Fruit fly (Drosophila melanogaster) whole organism, embryonic: Measurements from ENCODE around the gene CG8135.

ENCODE experiments used
- Asciz ChIP-seq: fragments of 200-800 bp; sonication (Bioruptor generic); optimal IDR thresholded peaks from 2 replicates; lab custom pipeline; 2017; ENCODE audit warnings: missing biosample characterization, mild to moderate bottlenecking, missing genetic modification characterization, missing genetic modification reagents
- Awh ChIP-seq: fragments of 200-800 bp; sonication (Bioruptor generic); IDR thresholded peaks from 2 replicates; pipeline ENCODE4, ENCODE4 v1.3.6; 2022; ENCODE audit warnings: missing biosample characterization, missing genetic modification characterization
- BEAF-32 ChIP-seq: fragments of 200-800 bp; sonication (Bioruptor generic); optimal IDR thresholded peaks from 3 replicates; lab custom pipeline; 2017; ENCODE audit warnings: missing biosample characterization, missing genetic modification characterization, mild to moderate bottlenecking, moderate library complexity, missing genetic modification reagents
- Bdp1 ChIP-seq: fragments of 200-800 bp; sonication (Bioruptor generic); optimal IDR thresholded peaks from 3 replicates; lab custom pipeline; 2016; ENCODE audit warnings: missing biosample characterization, missing genetic modification characterization
- BtbVII ChIP-seq: fragments of 200-800 bp; sonication (Bioruptor generic); optimal IDR thresholded peaks from 3 replicates; lab custom pipeline; 2017; ENCODE audit warnings: missing biosample characterization, mild to moderate bottlenecking, missing genetic modification characterization
- CG11696 ChIP-seq: fragments of 200-800 bp; sonication (Bioruptor generic); IDR thresholded peaks from 2 replicates; pipeline ENCODE4 v1.3.6; 2022; ENCODE audit warnings: missing biosample characterization, missing genetic modification characterization
- CG14441 ChIP-seq: fragments of 200-800 bp; sonication (Bioruptor generic); IDR thresholded peaks from 2 replicates; pipeline ENCODE4 v1.3.6; 2022; ENCODE audit warnings: missing biosample characterization, missing genetic modification characterization
- CG14860 ChIP-seq: fragments of 200-800 bp; sonication (Bioruptor generic); IDR thresholded peaks from 3 replicates; pipeline ENCODE4 v1.3.6; 2022; ENCODE audit warnings: missing biosample characterization, missing genetic modification characterization; ENCODE audit not compliant: partially characterized antibody
- CG15011 ChIP-seq: fragments of 200-800 bp; sonication (Bioruptor generic); optimal IDR thresholded peaks from 3 replicates; lab custom pipeline; 2018; ENCODE audit warnings: missing biosample characterization, mild to moderate bottlenecking, missing genetic modification characterization
- CG15479 ChIP-seq: fragments of 200-800 bp; sonication (Bioruptor generic); optimal IDR thresholded peaks from 3 replicates; lab custom pipeline; 2019; ENCODE audit warnings: missing biosample characterization, mild to moderate bottlenecking, missing genetic modification characterization, moderate library complexity
- CG15514 ChIP-seq: fragments of 200-800 bp; sonication (Bioruptor generic); optimal IDR thresholded peaks from 3 replicates; lab custom pipeline; 2017; ENCODE audit warnings: missing biosample characterization, missing genetic modification characterization, mild to moderate bottlenecking, moderate library complexity, missing genetic modification reagents
- CG15696 ChIP-seq: fragments of 200-800 bp; sonication (Bioruptor generic); optimal IDR thresholded peaks from 2 replicates; lab custom pipeline; 2019; ENCODE audit warnings: missing biosample characterization, mild to moderate bottlenecking, missing genetic modification characterization, moderate library complexity
- CG30431 ChIP-seq: fragments of 200-800 bp; sonication (Bioruptor generic); optimal IDR thresholded peaks from 2 replicates; lab custom pipeline; 2017; ENCODE audit warnings: missing biosample characterization, missing genetic modification characterization
- CG32772 ChIP-seq: fragments of 200-800 bp; sonication (Bioruptor generic); IDR thresholded peaks from 2 replicates; pipeline ENCODE4 v1.3.6; 2022; ENCODE audit warnings: missing biosample characterization, missing genetic modification characterization
- CG3726 ChIP-seq: fragments of 200-800 bp; sonication (Bioruptor generic); IDR thresholded peaks from 3 replicates; pipeline ENCODE4, ENCODE4 v1.3.6; 2022; ENCODE audit warnings: missing biosample characterization, missing genetic modification characterization
- CG4404 ChIP-seq: fragments of 200-800 bp; sonication (Bioruptor generic); IDR thresholded peaks from 2 replicates; pipeline ENCODE4 v1.3.6; 2022; ENCODE audit warnings: missing biosample characterization, missing genetic modification characterization
- CG4424 ChIP-seq: fragments of 200-800 bp; sonication (Bioruptor generic); optimal IDR thresholded peaks from 3 replicates; lab custom pipeline; 2016; ENCODE audit warnings: missing biosample characterization, missing genetic modification characterization
- CG4820 ChIP-seq: fragments of 200-800 bp; sonication (Bioruptor generic); optimal IDR thresholded peaks from 3 replicates; lab custom pipeline; 2016; ENCODE audit warnings: missing biosample characterization, missing genetic modification characterization
- CG8281 ChIP-seq: fragments of 200-800 bp; sonication (Bioruptor generic); optimal IDR thresholded peaks from 2 replicates; lab custom pipeline; 2018; ENCODE audit warnings: missing biosample characterization, mild to moderate bottlenecking, missing genetic modification characterization, moderate library complexity
- CG8765 ChIP-seq: fragments of 200-800 bp; sonication (Bioruptor generic); IDR thresholded peaks from 2 replicates; pipeline ENCODE4 v1.3.6; 2022; ENCODE audit warnings: missing biosample characterization, missing genetic modification characterization
- CG9215 ChIP-seq: fragments of 200-800 bp; sonication (Bioruptor generic); IDR thresholded peaks from 2 replicates; pipeline ENCODE4 v1.3.6; 2022; ENCODE audit warnings: missing biosample characterization, missing genetic modification characterization
- CG9797 ChIP-seq: fragments of 200-800 bp; sonication (Bioruptor generic); optimal IDR thresholded peaks from 3 replicates; lab custom pipeline; 2018; ENCODE audit warnings: missing biosample characterization, mild to moderate bottlenecking, missing genetic modification characterization
- Deaf1 ChIP-seq: fragments of 200-800 bp; optimal IDR thresholded peaks from 3 replicates; lab custom pipeline; 2019; ENCODE audit warnings: missing biosample characterization, mild to moderate bottlenecking, missing genetic modification characterization, moderate library complexity
- Dip2 ChIP-seq: fragments of 200-800 bp; sonication (Bioruptor generic); IDR thresholded peaks from 2 replicates; pipeline ENCODE4 v1.3.6; 2022; ENCODE audit warnings: missing biosample characterization, missing genetic modification characterization
- Dll ChIP-seq: fragments of 200-800 bp; sonication (Bioruptor generic); IDR thresholded peaks from 4 replicates; pipeline ENCODE4 v1.3.6; 2022; ENCODE audit warnings: missing biosample characterization, missing genetic modification characterization; ENCODE audit not compliant: partially characterized antibody
- Drgx ChIP-seq: fragments of 200-800 bp; sonication (Bioruptor generic); IDR thresholded peaks from 2 replicates; pipeline ENCODE4 v1.3.6; 2022; ENCODE audit warnings: missing biosample characterization, missing genetic modification characterization
- Ets65A ChIP-seq: fragments of 200-800 bp; sonication (Bioruptor generic); peaks from one replicate; lab custom pipeline; 2016; ENCODE audit warnings: missing biosample characterization, missing genetic modification characterization
- Gsc ChIP-seq: fragments of 200-800 bp; sonication (Bioruptor generic); IDR thresholded peaks from 2 replicates; pipeline ENCODE4 v1.3.6; 2022; ENCODE audit warnings: missing biosample characterization, missing genetic modification characterization
- HLH54F ChIP-seq: fragments of 200-800 bp; sonication (Bioruptor generic); optimal IDR thresholded peaks from 3 replicates; lab custom pipeline; 2016; ENCODE audit warnings: missing biosample characterization, missing genetic modification characterization
- HmgZ ChIP-seq: fragments of 200-800 bp; sonication (Bioruptor generic); optimal IDR thresholded peaks from 2 replicates; lab custom pipeline; 2018; ENCODE audit warnings: missing biosample characterization, mild to moderate bottlenecking, missing genetic modification characterization
- Meics ChIP-seq: fragments of 200-800 bp; sonication (Bioruptor generic); optimal IDR thresholded peaks from 2 replicates; lab custom pipeline; 2017; ENCODE audit warnings: missing biosample characterization, mild to moderate bottlenecking, missing genetic modification characterization
- Mrtf ChIP-seq: fragments of 200-800 bp; sonication (Bioruptor generic); IDR thresholded peaks from 3 replicates; pipeline ENCODE4 v1.3.6; 2022; ENCODE audit warnings: missing biosample characterization, missing genetic modification characterization
- NC2α ChIP-seq: fragments of 200-800 bp; sonication (Bioruptor generic); optimal IDR thresholded peaks from 2 replicates; lab custom pipeline; 2016; ENCODE audit warnings: missing biosample characterization, missing genetic modification characterization
- NK7.1 ChIP-seq: fragments of 200-800 bp; sonication (Bioruptor generic); optimal IDR thresholded peaks from 3 replicates; lab custom pipeline; 2016; ENCODE audit warnings: missing biosample characterization, missing genetic modification characterization
- Neu2 ChIP-seq: fragments of 200-800 bp; sonication (Bioruptor generic); optimal IDR thresholded peaks from 3 replicates; lab custom pipeline; 2016; ENCODE audit warnings: missing biosample characterization, missing genetic modification characterization, borderline replicate concordance
- Rx ChIP-seq: fragments of 200-800 bp; sonication (Bioruptor generic); IDR thresholded peaks from 2 replicates; pipeline ENCODE4 v1.3.6; 2022; ENCODE audit warnings: missing biosample characterization, missing genetic modification characterization
- abd-A ChIP-seq: fragments of 200-800 bp; sonication (Bioruptor generic); optimal IDR thresholded peaks from 3 replicates; lab custom pipeline; 2019; ENCODE audit warnings: missing biosample characterization, mild to moderate bottlenecking, missing genetic modification characterization, moderate library complexity
- cato ChIP-seq: fragments of 200-800 bp; sonication (Bioruptor generic); optimal IDR thresholded peaks from 2 replicates; lab custom pipeline; 2016; ENCODE audit warnings: missing biosample characterization, missing genetic modification characterization, borderline replicate concordance
- dmrt11E ChIP-seq: fragments of 200-800 bp; sonication (Bioruptor generic); optimal IDR thresholded peaks from 3 replicates; lab custom pipeline; 2018; ENCODE audit warnings: missing biosample characterization, mild to moderate bottlenecking, missing genetic modification characterization, moderate library complexity
- esg ChIP-seq: fragments of 200-800 bp; sonication (Bioruptor generic); conservative IDR thresholded peaks from 2 replicates; pipeline ENCODE4 v1.3.6; 2022; ENCODE audit warnings: missing biosample characterization, missing genetic modification characterization
- exex ChIP-seq: fragments of 200-800 bp; sonication (Bioruptor generic); optimal IDR thresholded peaks from 4 replicates; lab custom pipeline; 2018; ENCODE audit warnings: missing biosample characterization, mild to moderate bottlenecking, missing genetic modification characterization, moderate library complexity
- gce ChIP-seq: fragments of 200-800 bp; sonication (Bioruptor generic); IDR thresholded peaks from 3 replicates; pipeline ENCODE4 v1.3.6; 2022; ENCODE audit warnings: missing biosample characterization, missing genetic modification characterization
- p53 ChIP-seq: fragments of 200-800 bp; sonication (Bioruptor generic); optimal IDR thresholded peaks from 2 replicates; lab custom pipeline; 2016; ENCODE audit warnings: missing biosample characterization, missing genetic modification characterization
- pita ChIP-seq: fragments of 200-800 bp; sonication (Bioruptor generic); optimal IDR thresholded peaks from 2 replicates; lab custom pipeline; 2017; ENCODE audit warnings: missing biosample characterization, mild to moderate bottlenecking, missing genetic modification characterization
- sna ChIP-seq: fragments of 200-800 bp; sonication (Bioruptor generic); IDR thresholded peaks from 2 replicates; pipeline ENCODE4 v1.3.6; 2022; ENCODE audit warnings: missing biosample characterization, missing genetic modification characterization; ENCODE audit not compliant: partially characterized antibody
- sug ChIP-seq: fragments of 200-800 bp; optimal IDR thresholded peaks from 2 replicates; lab custom pipeline; 2019; ENCODE audit warnings: missing biosample characterization, mild to moderate bottlenecking, missing genetic modification characterization, moderate library complexity
- tio ChIP-seq: fragments of 200-800 bp; sonication (Bioruptor generic); optimal IDR thresholded peaks from 2 replicates; lab custom pipeline; 2017; ENCODE audit warnings: missing biosample characterization, missing genetic modification characterization, inconsistent platforms
- tna ChIP-seq: fragments of 200-800 bp; sonication (Bioruptor generic); IDR thresholded peaks from 2 replicates; pipeline ENCODE4 v1.3.6; 2022; ENCODE audit warnings: missing biosample characterization, missing genetic modification characterization; ENCODE audit not compliant: partially characterized antibody

Gene CG8135

DNA sequence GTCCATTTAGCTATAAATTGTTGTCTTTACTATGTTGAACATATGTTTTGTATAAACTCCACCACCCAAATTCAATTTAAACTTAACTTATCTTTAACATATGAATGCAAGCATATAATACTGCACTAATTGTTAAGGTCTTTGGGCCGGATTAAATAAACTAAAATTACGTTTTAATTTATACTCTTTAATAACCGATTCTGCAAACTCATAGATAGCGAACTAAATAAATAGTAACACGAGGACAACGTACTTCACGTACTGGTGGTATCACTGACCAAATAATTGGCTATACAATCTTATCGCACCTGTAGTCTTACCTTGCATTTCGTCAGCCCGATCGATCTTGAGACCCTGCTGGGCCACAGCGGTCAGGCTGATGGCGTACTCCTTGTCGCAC, 11.8 kb upstream of the CG8135 start (continued):
- no peak for TF ChIP-seq Gsc (GFP tag; lab: Robert Waterston, UW)
- peak; percentile 53 for TF ChIP-seq exex (tag; lab: Kevin White, UChicago)

DNA sequence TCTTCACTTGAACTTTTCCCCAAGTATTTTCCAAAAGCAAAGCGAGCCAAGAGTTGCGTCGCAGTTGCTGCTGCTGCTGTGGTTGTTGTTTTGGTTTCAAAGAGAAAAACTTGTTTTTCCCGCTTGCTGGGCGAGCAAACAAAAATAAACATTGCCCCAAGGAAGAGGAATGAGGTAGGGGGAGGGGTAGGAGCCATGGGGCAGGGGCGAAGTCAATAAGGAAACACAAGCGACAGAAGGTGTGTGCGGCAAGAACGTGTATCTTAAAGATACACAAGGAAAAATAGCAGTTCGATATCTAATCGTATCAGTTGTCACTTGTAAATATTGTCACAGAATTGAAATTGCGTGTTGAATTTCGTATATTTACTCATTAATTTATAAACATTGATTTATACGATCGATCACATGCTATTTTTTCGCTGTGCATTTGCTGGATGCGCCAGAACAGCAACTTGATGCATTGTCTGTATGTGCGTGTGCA, 10.6 kb upstream of the CG8135 start:
- TF ChIP-seq tna (GFP tag; lab: Robert Waterston, UW) (no peak), NC2α (GFP tag; lab: Kevin White, UChicago) (peak; percentile 33), Bdp1 (GFP tag; lab: Kevin White, UChicago) (peak; percentile 33), CG30431 (GFP tag; lab: Kevin White, UChicago) (peak; percentile 29), dmrt11E (tag; lab: Kevin White, UChicago) (peak; percentile 91), HmgZ (tag; lab: Kevin White, UChicago) (peak; percentile 48), tio (GFP tag; lab: Kevin White, UChicago) (peak; percentile 28), CG4820 (peak; percentile 58), CG4404 (GFP tag; lab: Robert Waterston, UW) (peak; percentile 46; the same call in 1 of the 2 replicates), CG3726 (peak; percentile 77; the same call in 2 of the 3 replicates), CG15479 (no peak), CG14441 (GFP tag; lab: Robert Waterston, UW) (0 out of 2 replicates have a peak, but pooled peaks have one; percentile 22), Neu2 (no peak), CG14860 (no peak), Meics (GFP tag; lab: Kevin White, UChicago) (peak; percentile 68), CG15696 (tag; lab: Kevin White, UChicago) (peak; percentile 86), CG15011 (GFP tag; lab: Kevin White, UChicago) (peak; percentile 66), esg (GFP tag; lab: Robert Waterston, UW) (peak; percentile 33; the same call in 1 of the 2 replicates), gce (GFP tag; lab: Robert Waterston, UW) (peak; percentile 70; the same call in 2 of the 3 replicates), Dll (no peak), Awh (GFP tag; lab: Robert Waterston, UW) (peak; percentile 66; the same call in 1 of the 2 replicates), Deaf1 (no peak), sna (no peak), CG15514 (GFP tag; lab: Kevin White, UChicago) (peak; percentile 48), abd-A (tag; lab: Kevin White, UChicago) (no peak), BtbVII (GFP tag; lab: Kevin White, UChicago) (peak; percentile 83), Dip2 (no peak), Ets65A (no peak), HLH54F (GFP tag; lab: Kevin White, UChicago) (no peak), BEAF-32 (no peak), sug (tag; lab: Kevin White, UChicago) (no peak), cato (GFP tag; lab: Kevin White, UChicago) (no peak), Asciz (GFP tag; lab: Kevin White, UChicago) (peak; percentile 82), CG8281 (tag; lab: Kevin White, UChicago) (peak; percentile 43), Mrtf (GFP tag; lab: Robert Waterston, UW) (no peak), pita (no peak), CG4424 (GFP tag; lab: Kevin White, UChicago) (peak; percentile 76), CG9215 (GFP tag; lab: Robert Waterston, UW) (no peak), NK7.1 (GFP tag; lab: Kevin White, UChicago) (peak; percentile 0), CG11696 (GFP tag; lab: Robert Waterston, UW) (no peak), p53 (GFP tag; lab: Kevin White, UChicago) (no peak), CG32772 (GFP tag; lab: Robert Waterston, UW) (peak; percentile 49; the same call in 1 of the 2 replicates), Rx (GFP tag; lab: Robert Waterston, UW) (peak; percentile 36; the same call in 1 of the 2 replicates), CG8765 (GFP tag; lab: Robert Waterston, UW) (no peak; the same call in 1 of the 2 replicates), Drgx (GFP tag; lab: Robert Waterston, UW) (peak; percentile 97), CG9797 (GFP tag; lab: Kevin White, UChicago) (peak; percentile 19)
